Fruit fly (Drosophila melanogaster) whole organism, prepupa: ENCODE results near the gene CG1575.

ENCODE experiments used
- CG16779 ChIP-seq: fragments of 200-800 bp; sonication (Bioruptor generic); optimal IDR thresholded peaks from 3 replicates; lab custom pipeline; 2017; ENCODE audit warnings: missing biosample characterization, mild to moderate bottlenecking, missing genetic modification characterization
- CG6854 ChIP-seq: fragments of 200-800 bp; sonication (Bioruptor generic); optimal IDR thresholded peaks from 2 replicates; lab custom pipeline; 2017; ENCODE audit warnings: missing biosample characterization, mild to moderate bottlenecking, missing genetic modification characterization
- CG8119 ChIP-seq: fragments of 200-800 bp; sonication (Bioruptor generic); IDR thresholded peaks from 3 replicates; pipeline ENCODE4 v1.3.6; 2022; ENCODE audit warnings: missing biosample characterization, missing genetic modification characterization
- Eip93F ChIP-seq: fragments of 200-800 bp; sonication (Bioruptor generic); optimal IDR thresholded peaks from 2 replicates; lab custom pipeline; 2016; ENCODE audit warnings: missing biosample characterization, mild to moderate bottlenecking, missing genetic modification characterization
- Ets21C ChIP-seq: fragments of 200-800 bp; sonication (Bioruptor generic); optimal IDR thresholded peaks from 3 replicates; lab custom pipeline; 2016; ENCODE audit warnings: missing biosample characterization, missing genetic modification characterization
- Gug ChIP-seq: fragments of 200-800 bp; sonication (Bioruptor generic); IDR thresholded peaks from 2 replicates; pipeline ENCODE4 v1.3.6; 2022; ENCODE audit warnings: missing biosample characterization, missing genetic modification characterization
- Hr38 ChIP-seq: sonication (Bioruptor generic); optimal IDR thresholded peaks from 2 replicates; lab custom pipeline; 2016; ENCODE audit warnings: missing biosample characterization, missing genetic modification characterization
- Sox14 ChIP-seq: fragments of 200-800 bp; sonication (Bioruptor generic); optimal IDR thresholded peaks from 3 replicates; lab custom pipeline; 2016; ENCODE audit warnings: missing biosample characterization, missing genetic modification characterization
- achi ChIP-seq: fragments of 200-800 bp; sonication (Bioruptor generic); optimal IDR thresholded peaks from 3 replicates; lab custom pipeline; 2016; ENCODE audit warnings: missing biosample characterization, missing genetic modification characterization
- pdm3 ChIP-seq: fragments of 200-800 bp; sonication (Bioruptor generic); optimal IDR thresholded peaks from 3 replicates; lab custom pipeline; 2016; ENCODE audit warnings: missing biosample characterization, missing genetic modification characterization

DNA sequence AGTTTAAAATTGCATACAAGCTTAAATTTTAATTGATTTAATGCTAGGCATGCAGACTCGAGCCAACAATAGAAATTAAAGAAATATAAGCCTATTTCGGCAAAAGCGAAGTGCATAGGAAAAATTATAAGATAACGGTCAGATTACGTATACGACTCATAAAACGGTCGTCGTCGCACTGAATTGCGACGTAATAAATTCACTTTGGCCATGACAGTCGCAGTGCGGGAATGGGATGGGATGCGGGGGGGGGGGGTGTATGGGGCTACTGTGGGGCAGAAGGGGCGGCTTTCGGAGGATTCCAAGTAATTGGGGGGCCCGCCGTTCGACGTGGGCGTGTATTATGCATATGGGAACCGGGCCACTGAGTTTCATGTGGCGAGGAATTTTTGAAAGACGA lies 5.8 kb upstream of the CG1575 start:
- TF ChIP-seq CG8119 (GFP tag; lab: Robert Waterston, UW) (no peak), Eip93F (GFP tag; lab: Kevin White, UChicago) (no peak), Sox14 (no peak), Ets21C (no peak), Gug (GFP tag; lab: Robert Waterston, UW) (no peak), pdm3 (no peak), CG6854 (no peak), achi (GFP tag; lab: Kevin White, UChicago) (no peak), Hr38 (GFP tag; lab: Kevin White, UChicago) (no peak), CG16779 (tag; lab: Kevin White, UChicago) (no peak)
